Fruit fly (Drosophila melanogaster) whole organism, embryonic: ENCODE measurements around the gene Drp1.

Source experiments
- CG2120 ChIP-seq: fragments of 200-800 bp; sonication (Bioruptor generic); optimal IDR thresholded peaks from 3 replicates; lab custom pipeline; 2016; ENCODE audit warnings: missing biosample characterization, missing genetic modification characterization
- CG6175 ChIP-seq: fragments of 200-800 bp; sonication (Bioruptor generic); IDR thresholded peaks from 3 replicates; pipeline ENCODE4 v1.3.6; 2022; ENCODE audit warnings: missing biosample characterization, missing genetic modification characterization
- lab ChIP-seq: fragments of 200-800 bp; sonication (Bioruptor generic); optimal IDR thresholded peaks from 3 replicates; lab custom pipeline; 2017; ENCODE audit warnings: missing biosample characterization, missing genetic modification characterization, mild to moderate bottlenecking, moderate library complexity, missing genetic modification reagents
- pho ChIP-seq: fragments of 200-800 bp; sonication (Bioruptor generic); optimal IDR thresholded peaks from 2 replicates; lab custom pipeline; 2016; ENCODE audit warnings: missing biosample characterization, missing genetic modification characterization

dm6 chr2L:2609694-2610093, 24.5 kb upstream of the Drp1 start, which contains the start of gene CG15395:
- TF ChIP-seq lab (GFP tag; lab: Kevin White, UChicago) (no peak), CG6175 (GFP tag; lab: Robert Waterston, UW) (no peak), CG2120 (GFP tag; lab: Kevin White, UChicago) (no peak), pho (GFP tag; lab: Kevin White, UChicago) (no peak)
